Worm (Caenorhabditis elegans) whole organism, late embryonic: ENCODE results near the gene sel-10.

Source experiments
- F13H6.1 ChIP-seq: sonication (generic microtip); optimal IDR thresholded peaks from 2 replicates; lab custom pipeline; 2016; ENCODE audit warnings: missing genetic modification characterization, missing compliant biosample characterization
- K09A11.1 ChIP-seq: sonication (generic microtip); optimal IDR thresholded peaks from 2 replicates; lab custom pipeline; 2017; ENCODE audit warnings: antibody characterized with exemption, mild to moderate bottlenecking, missing genetic modification characterization, missing compliant biosample characterization; ENCODE audit not compliant: insufficient read depth
- ama-1 ChIP-seq: fragments of 150-350 bp; optimal IDR thresholded peaks from 2 replicates; lab custom pipeline; 2014
- dve-1 ChIP-seq: sonication (generic microtip); optimal IDR thresholded peaks from 2 replicates; lab custom pipeline; 2017; ENCODE audit warnings: antibody characterized with exemption, mild to moderate bottlenecking, missing genetic modification characterization, missing compliant biosample characterization
- hlh-30 ChIP-seq: sonication (generic microtip); optimal IDR thresholded peaks from 2 replicates; lab custom pipeline; 2017; ENCODE audit warnings: antibody characterized with exemption, missing genetic modification characterization, missing compliant biosample characterization; ENCODE audit not compliant: insufficient read depth
- lin-11 ChIP-seq: fragments of 200-800 bp; sonication (Bioruptor generic); optimal IDR thresholded peaks from 2 replicates; lab custom pipeline; 2018; ENCODE audit warnings: mild to moderate bottlenecking, missing genetic modification characterization, missing compliant biosample characterization
- mec-3 ChIP-seq: sonication (generic microtip); optimal IDR thresholded peaks from 2 replicates; lab custom pipeline; 2016; ENCODE audit warnings: borderline replicate concordance, missing genetic modification characterization, missing compliant biosample characterization
- pat-9 ChIP-seq: fragments of 200-800 bp; sonication (Bioruptor generic); optimal IDR thresholded peaks from 2 replicates; lab custom pipeline; 2018; ENCODE audit warnings: mild to moderate bottlenecking, missing genetic modification characterization, moderate library complexity, missing compliant biosample characterization
- rnt-1 ChIP-seq: sonication (generic microtip); optimal IDR thresholded peaks from 2 replicates; lab custom pipeline; 2016; ENCODE audit warnings: missing genetic modification characterization, missing compliant biosample characterization
- unc-42 ChIP-seq: sonication (generic microtip); optimal IDR thresholded peaks from 2 replicates; lab custom pipeline; 2016; ENCODE audit warnings: missing genotype, missing genetic modification characterization, missing compliant biosample characterization

DNA sequence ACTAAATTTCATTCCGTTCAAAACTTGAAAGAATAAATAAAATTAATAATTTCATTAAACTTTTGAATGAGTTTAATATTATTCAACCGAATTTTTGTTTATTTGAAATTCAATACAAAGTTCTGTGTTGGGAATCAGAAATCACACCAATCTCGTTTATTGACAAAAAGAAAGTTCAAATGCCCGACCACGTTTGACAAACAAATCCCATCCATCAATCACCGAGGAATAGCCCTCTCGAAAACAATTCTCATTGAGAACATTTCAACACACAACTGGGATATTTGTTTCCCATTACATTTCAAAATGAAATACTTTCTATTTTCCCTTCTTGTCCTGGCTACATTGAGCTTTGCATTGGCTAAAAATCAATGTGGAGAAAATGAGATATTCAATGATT, 41.3 kb upstream of the sel-10 start, which contains the start of gene F53C11.9:
- TF ChIP-seq dve-1 (tag; lab: Kevin White, UChicago): no peak
- no peak for TF ChIP-seq mec-3 (tag; lab: Kevin White, UChicago)
- no peak for TF ChIP-seq pat-9
- TF ChIP-seq lin-11 (tag; lab: Kevin White, UChicago): no peak
- TF ChIP-seq unc-42 (tag; lab: Kevin White, UChicago): no peak
- no peak for TF ChIP-seq ama-1 (lab: Kevin White, UChicago)
- no peak for TF ChIP-seq K09A11.1
- TF ChIP-seq hlh-30 (tag; lab: Kevin White, UChicago): no peak
- TF ChIP-seq F13H6.1 (tag; lab: Kevin White, UChicago): no peak
- TF ChIP-seq rnt-1 (tag; lab: Kevin White, UChicago): no peak
